Fruit fly (Drosophila melanogaster): ENCODE results near the gene kek1.
A peak's percentile ranks its signal among the peaks of the same experiment; 100 is the strongest.

The kek1 gene

dm6 chr2L:12822597-12822996 is at the start of gene kek1 (continued):
- TF ChIP-seq CG5180 (GFP tag; optimal IDR thresholded peaks at IDR 0.05) (peak; percentile 49), CG13424 (tag; optimal IDR thresholded peaks at IDR 0.05) (no peak), CG10959 (GFP tag; IDR thresholded peaks at IDR 0.05) (peak; percentile 43; the same call in 1 of the 2 replicates), chm (GFP tag; IDR thresholded peaks at IDR 0.05) (no peak; the same call in 1 of the 2 replicates), CG8290 (GFP tag; optimal IDR thresholded peaks at IDR 0.05) (no peak), CG8290 (tag; optimal IDR thresholded peaks at IDR 0.05) (peak in 1 of 2 experiments; percentile 23), ewg (GFP tag; optimal IDR thresholded peaks at IDR 0.05) (peak; percentile 40), abd-A (tag; optimal IDR thresholded peaks at IDR 0.05) (peak; percentile 14), Bgb (GFP tag; IDR thresholded peaks at IDR 0.05; ENCODE audit: partially characterized antibody) (peak; percentile 27; the same call in 1 of the 2 replicates), CkIIα-i1 (GFP tag; IDR thresholded peaks at IDR 0.05) (0 out of 2 replicates have a peak, but pooled peaks have one; percentile 16), CG9727 (GFP tag; optimal IDR thresholded peaks at IDR 0.05) (no peak), ara (GFP tag; IDR thresholded peaks at IDR 0.05) (0 out of 2 replicates have a peak, but pooled peaks have one; percentile 45), lola (GFP tag; optimal IDR thresholded peaks at IDR 0.05) (no peak), bbx (GFP tag; IDR thresholded peaks at IDR 0.05; ENCODE audit: partially characterized antibody) (peak; percentile 55; the same call in 1 of the 2 replicates), Med (GFP tag) (peak; percentile 88), CG3726 (GFP tag; IDR thresholded peaks at IDR 0.05) (0 out of 3 replicates have a peak, but pooled peaks have one; percentile 25), btn (GFP tag; optimal IDR thresholded peaks at IDR 0.05) (peak; percentile 13), CG18599 (GFP tag; optimal IDR thresholded peaks at IDR 0.05) (peak; percentile 32), Optix (GFP tag; IDR thresholded peaks at IDR 0.05) (0 out of 3 replicates have a peak, but pooled peaks have one; percentile 22)

- TF ChIP-seq slou (GFP tag; optimal IDR thresholded peaks at IDR 0.05): peak; percentile 9
- TF ChIP-seq Xbp1 (GFP tag; optimal IDR thresholded peaks at IDR 0.05): peak; percentile 25
- no peak for TF ChIP-seq salm (tag; optimal IDR thresholded peaks at IDR 0.05)
- peak; percentile 22 for TF ChIP-seq phol (tag; optimal IDR thresholded peaks at IDR 0.05)
- no peak for TF ChIP-seq kni (GFP tag; optimal IDR thresholded peaks at IDR 0.05)
- TF ChIP-seq CG7987 (GFP tag; optimal IDR thresholded peaks at IDR 0.05): no peak
- peak; percentile 20 for TF ChIP-seq Oli (tag; optimal IDR thresholded peaks at IDR 0.05)
- TF ChIP-seq Xrp1 (GFP tag; IDR thresholded peaks at IDR 0.05): peak; percentile 35; the same call in 1 of the 2 replicates
- peak; percentile 17 for TF ChIP-seq unpg (GFP tag; optimal IDR thresholded peaks at IDR 0.05)
- peak; percentile 1 for TF ChIP-seq zf30C (GFP tag; optimal IDR thresholded peaks at IDR 0.05)
- no peak for TF ChIP-seq CG11093 (GFP tag; IDR thresholded peaks at IDR 0.05)
- no peak for TF ChIP-seq CG7786 (GFP tag; optimal IDR thresholded peaks at IDR 0.05)
- peak; percentile 9 for TF ChIP-seq CoRest (tag; optimal IDR thresholded peaks at IDR 0.05)
- TF ChIP-seq CG7556 (GFP tag; optimal IDR thresholded peaks at IDR 0.05): peak; percentile 49
- TF ChIP-seq gsb-n (tag; optimal IDR thresholded peaks at IDR 0.05): peak; percentile 5
- TF ChIP-seq row (GFP tag; IDR thresholded peaks at IDR 0.05): peak; percentile 52; the same call in 1 of the 3 replicates
- peak; percentile 24 for TF ChIP-seq Sox100B (GFP tag; optimal IDR thresholded peaks at IDR 0.05)
- peak; percentile 10 for TF ChIP-seq CG4820 (GFP tag; optimal IDR thresholded peaks at IDR 0.05)
- TF ChIP-seq CG8388 (GFP tag; optimal IDR thresholded peaks at IDR 0.05): peak; percentile 19
- TF ChIP-seq CG2678 (tag; optimal IDR thresholded peaks at IDR 0.05): peak; percentile 50
- peak; percentile 47 for TF ChIP-seq CG18262 (tag; optimal IDR thresholded peaks at IDR 0.05)
- no peak for TF ChIP-seq CG15479 (GFP tag; optimal IDR thresholded peaks at IDR 0.05)
- TF ChIP-seq CG14710 (tag; optimal IDR thresholded peaks at IDR 0.05): peak; percentile 20
- peak; percentile 31; the same call in 1 of the 2 replicates for TF ChIP-seq CG31441 (GFP tag; IDR thresholded peaks at IDR 0.05)
- peak; percentile 31 for TF ChIP-seq CG12391 (tag; optimal IDR thresholded peaks at IDR 0.05)
- TF ChIP-seq D19A (tag; optimal IDR thresholded peaks at IDR 0.05): peak; percentile 15
- TF ChIP-seq nmo (GFP tag; optimal IDR thresholded peaks at IDR 0.05): peak; percentile 31
- peak; percentile 24 for TF ChIP-seq PHDP (tag; optimal IDR thresholded peaks at IDR 0.05)
- peak; percentile 31 for TF ChIP-seq grau (tag; optimal IDR thresholded peaks at IDR 0.05)
- TF ChIP-seq CG13424 (tag; optimal IDR thresholded peaks at IDR 0.05): peak; percentile 40
- TF ChIP-seq CG12219 (GFP tag; optimal IDR thresholded peaks at IDR 0.05): no peak
Observed at dm6 chr2L:12867482-12867881, 44.9 kb upstream of the kek1 start.

Data from whole organism, embryonic.